Fruit fly (Drosophila melanogaster): ENCODE data around the gene mei-38.
A peak's percentile ranks its signal among the peaks of the same experiment; 100 is the strongest.

Gene mei-38

DNA sequence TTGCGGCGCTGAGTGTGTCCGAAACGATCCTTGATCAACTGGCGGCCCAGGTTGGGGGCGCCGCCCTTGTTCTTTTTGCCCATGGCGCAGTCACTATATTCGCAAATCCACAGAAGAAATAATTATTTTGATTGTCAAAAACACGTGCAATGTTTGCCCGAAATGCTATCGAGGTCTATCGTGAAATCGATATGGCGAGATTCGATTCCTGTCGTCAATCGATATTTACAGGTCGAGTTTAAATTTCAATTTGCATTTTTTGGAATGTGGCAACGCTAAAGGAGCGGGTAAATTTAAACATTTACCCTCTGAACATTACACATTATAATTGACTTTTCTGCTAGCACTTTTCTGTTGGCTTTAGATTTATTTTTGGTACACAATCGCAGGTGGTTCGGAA is 12.8 kb upstream of the mei-38 start, which contains the start of gene Ns3 (continued):
- TF ChIP-seq Pdp1 (GFP tag; optimal IDR thresholded peaks at IDR 0.05) (no peak), lola (GFP tag; optimal IDR thresholded peaks at IDR 0.05) (no peak), Poxn (GFP tag; IDR thresholded peaks at IDR 0.05) (no peak), CG9797 (GFP tag; optimal IDR thresholded peaks at IDR 0.05) (peak; percentile 28), CG1832 (GFP tag; optimal IDR thresholded peaks at IDR 0.05) (no peak), fd64A (GFP tag; optimal IDR thresholded peaks at IDR 0.05) (no peak), onecut (GFP tag; IDR thresholded peaks at IDR 0.05) (no peak), CG8944 (GFP tag; optimal IDR thresholded peaks at IDR 0.05) (no peak), kni (GFP tag; optimal IDR thresholded peaks at IDR 0.05) (no peak), danr (GFP tag; IDR thresholded peaks at IDR 0.05) (no peak), gro (GFP tag; optimal IDR thresholded peaks at IDR 0.05) (peak; percentile 10), fru (optimal IDR thresholded peaks at IDR 0.05) (no peak), inv (GFP tag; IDR thresholded peaks at IDR 0.05; ENCODE audit: partially characterized antibody) (peak; percentile 73), croc (GFP tag; conservative IDR thresholded peaks at IDR 0.05) (no peak), CG4820 (GFP tag; optimal IDR thresholded peaks at IDR 0.05) (no peak), Kr (GFP tag; optimal IDR thresholded peaks at IDR 0.05) (no peak), luna (GFP tag; optimal IDR thresholded peaks at IDR 0.05) (no peak), nerfin-2 (GFP tag; IDR thresholded peaks at IDR 0.05; ENCODE audit: partially characterized antibody) (peak; percentile 82), Sin3A (optimal IDR thresholded peaks at IDR 0.05) (peak; percentile 32), B-H2 (GFP tag; optimal IDR thresholded peaks at IDR 0.05) (no peak), MTF-1 (GFP tag; optimal IDR thresholded peaks at IDR 0.05; ENCODE audit: borderline replicate concordance) (no peak), vnd (GFP tag; IDR thresholded peaks at IDR 0.05; ENCODE audit: partially characterized antibody) (peak; percentile 84), Taf1 (GFP tag; IDR thresholded peaks at IDR 0.05) (no peak), tin (GFP tag; optimal IDR thresholded peaks at IDR 0.05) (no peak), pita (GFP tag; optimal IDR thresholded peaks at IDR 0.05) (no peak)

DNA sequence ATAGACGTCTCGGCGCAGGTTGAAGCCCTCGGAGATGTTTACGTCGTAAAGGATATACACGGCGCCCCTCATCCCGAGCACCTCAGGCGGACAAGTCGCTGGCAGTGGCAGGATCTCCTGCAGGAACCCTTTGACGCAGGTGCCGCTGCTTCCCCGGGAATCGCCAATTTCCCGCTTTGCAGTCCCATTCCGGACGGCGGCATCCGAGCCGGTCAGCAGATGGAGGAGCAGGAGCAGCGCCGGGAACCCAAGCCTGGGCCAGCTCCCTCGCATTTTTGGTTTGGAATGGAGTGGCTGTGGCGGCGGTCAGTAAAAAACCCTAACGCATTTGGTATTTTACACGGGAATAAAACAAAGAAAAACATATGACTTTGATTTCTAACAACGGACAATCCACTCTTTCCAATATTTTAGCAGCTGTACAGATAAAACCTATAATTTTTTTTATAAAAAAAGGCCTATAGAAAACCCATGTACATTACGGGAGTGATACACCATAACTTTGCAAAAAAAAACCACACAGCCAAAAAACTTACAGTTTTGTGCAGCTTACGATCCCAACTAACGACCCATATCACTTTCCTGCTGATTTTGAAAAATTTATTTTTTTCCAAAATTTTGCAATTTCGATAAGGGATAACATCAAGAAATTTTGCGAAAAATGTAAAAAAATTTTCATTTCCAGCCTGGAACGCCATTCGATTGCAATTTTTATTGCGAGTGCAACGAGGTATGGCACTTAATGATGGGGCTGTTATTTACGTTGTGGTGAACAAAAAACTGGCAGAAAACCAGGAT is 11.0 kb upstream of the mei-38 start, which contains the start of the genes O-fut2 and CG14777:
O-fut2 (minus strand) TSS at position 290 of the 798 bp plus-strand sequence.
CG14777 (plus strand) TSS at position 428 of the 798 bp plus-strand sequence.
- TF ChIP-seq Dad (GFP tag; optimal IDR thresholded peaks at IDR 0.05) (no peak), Sox100B (GFP tag; optimal IDR thresholded peaks at IDR 0.05) (no peak), hb (GFP tag; IDR thresholded peaks at IDR 0.05; ENCODE audit: partially characterized antibody) (no peak), MBD-R2 (GFP tag; IDR thresholded peaks at IDR 0.05) (peak; percentile 63), tgo (GFP tag; IDR thresholded peaks at IDR 0.05) (0 out of 3 replicates have a peak, but pooled peaks have one; percentile 16), CG17568 (GFP tag; optimal IDR thresholded peaks at IDR 0.05) (no peak), CG11696 (GFP tag; IDR thresholded peaks at IDR 0.05) (no peak), fru (optimal IDR thresholded peaks at IDR 0.05) (no peak), Lpt (GFP tag; optimal IDR thresholded peaks at IDR 0.05) (no peak), Tbp (GFP tag; optimal IDR thresholded peaks at IDR 0.05) (no peak), CG3838 (GFP tag; optimal IDR thresholded peaks at IDR 0.05) (no peak), CG4854 (GFP tag; optimal IDR thresholded peaks at IDR 0.05) (no peak), trem (tag; optimal IDR thresholded peaks at IDR 0.05) (peak; percentile 17), pzg (GFP tag; optimal IDR thresholded peaks at IDR 0.05) (peak; percentile 12), zfh2 (GFP tag; optimal IDR thresholded peaks at IDR 0.05) (no peak), B-H2 (GFP tag; optimal IDR thresholded peaks at IDR 0.05) (no peak), ssp (GFP tag; IDR thresholded peaks at IDR 0.05) (no peak), fd96Cb (tag; optimal IDR thresholded peaks at IDR 0.05) (no peak), Poxn (GFP tag; IDR thresholded peaks at IDR 0.05) (no peak), CG3281 (GFP tag; optimal IDR thresholded peaks at IDR 0.05) (no peak), Drgx (GFP tag; IDR thresholded peaks at IDR 0.05) (peak; percentile 54; the same call in 1 of the 2 replicates), CG10462 (GFP tag; optimal IDR thresholded peaks at IDR 0.05) (no peak), CG14050 (GFP tag; IDR thresholded peaks at IDR 0.05) (no peak), ac (GFP tag; optimal IDR thresholded peaks at IDR 0.05) (no peak), run (tag; optimal IDR thresholded peaks at IDR 0.05) (no peak), CG8478 (optimal IDR thresholded peaks at IDR 0.05) (no peak), corto (GFP tag; optimal IDR thresholded peaks at IDR 0.05) (no peak), CG7786 (GFP tag; optimal IDR thresholded peaks at IDR 0.05) (no peak), CG4404 (GFP tag; IDR thresholded peaks at IDR 0.05) (no peak)
